Worm (Caenorhabditis elegans) whole organism, L4/young adult: ENCODE measurements around the gene H06H21.37.

Source experiments
- dao-5 ChIP-seq: sonication (generic microtip); optimal IDR thresholded peaks from 2 replicates; lab custom pipeline; 2016; ENCODE audit warnings: missing genotype, missing genetic modification characterization, moderate library complexity, missing compliant biosample characterization
- him-1 ChIP-seq: sonication (generic microtip); optimal IDR thresholded peaks from 2 replicates; lab custom pipeline; 2016; ENCODE audit warnings: missing genotype, missing genetic modification reagents, missing genetic modification characterization, missing compliant biosample characterization

DNA sequence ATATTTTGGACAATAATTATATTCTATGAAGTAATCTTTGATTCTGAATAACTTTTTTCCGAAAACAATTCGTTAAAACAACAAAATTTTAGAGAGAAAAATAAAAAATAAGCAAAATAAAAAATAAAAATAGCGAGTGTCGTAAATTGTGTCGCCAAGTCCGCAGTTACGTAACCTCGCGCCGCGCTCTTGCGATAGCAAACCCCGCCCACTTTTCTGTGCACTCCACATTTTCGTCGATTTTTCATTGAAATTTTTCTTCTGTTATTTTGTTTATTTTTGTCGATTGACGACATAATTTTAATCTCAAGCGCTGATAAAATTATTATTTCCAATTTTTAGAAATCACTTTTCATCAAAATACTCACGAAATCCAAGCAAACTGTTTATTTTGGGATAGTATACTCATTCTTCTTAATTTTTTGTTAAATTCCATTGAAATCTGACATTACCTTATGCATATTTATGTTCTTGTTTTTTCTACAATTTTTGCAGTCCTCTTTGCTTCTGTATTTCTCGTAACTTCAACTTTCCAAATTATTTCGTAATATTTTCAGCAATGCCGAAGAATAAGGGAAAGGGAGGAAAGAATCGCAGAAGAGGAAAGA, 707 bp upstream of the H06H21.37 start, which contains the start of gene eif-1.A:
- TF ChIP-seq him-1 (tag; lab: Kevin White, UChicago), result no peak
- TF ChIP-seq dao-5, result no peak
